Fruit fly (Drosophila melanogaster): ENCODE measurements around the gene sofe.

sofe gene

dm6 chrX:10877087-10877935 lies 20.1 kb upstream of the sofe start, which contains the start of gene CG1637 (continued):
- no peak for TF ChIP-seq Oli (tag; optimal IDR thresholded peaks at IDR 0.05)
- no peak for TF ChIP-seq unpg (GFP tag; optimal IDR thresholded peaks at IDR 0.05)
- TF ChIP-seq Dip2 (GFP tag; IDR thresholded peaks at IDR 0.05) = no peak
- TF ChIP-seq Max (GFP tag; optimal IDR thresholded peaks at IDR 0.05) = no peak
- TF ChIP-seq yki (optimal IDR thresholded peaks at IDR 0.05) = no peak
- no peak for TF ChIP-seq CG15011 (GFP tag; optimal IDR thresholded peaks at IDR 0.05)
- TF ChIP-seq CG7963 (GFP tag; IDR thresholded peaks at IDR 0.05; ENCODE audit: partially characterized antibody) = peak; percentile 32; the same call in 1 of the 3 replicates
- TF ChIP-seq CG30020 (tag; optimal IDR thresholded peaks at IDR 0.05) = no peak
- no peak for TF ChIP-seq Kr (GFP tag; optimal IDR thresholded peaks at IDR 0.05)
- TF ChIP-seq CG15514 (GFP tag; optimal IDR thresholded peaks at IDR 0.05) = peak; percentile 42
- no peak for TF ChIP-seq schlank (tag; optimal IDR thresholded peaks at IDR 0.05)
- no peak for TF ChIP-seq Meics (GFP tag; optimal IDR thresholded peaks at IDR 0.05)
- TF ChIP-seq Hr78 (GFP tag; optimal IDR thresholded peaks at IDR 0.05) = no peak
- no peak for TF ChIP-seq Stat92E (GFP tag; optimal IDR thresholded peaks at IDR 0.05)
- TF ChIP-seq Ssrp (tag; optimal IDR thresholded peaks at IDR 0.05) = no peak
- no peak for TF ChIP-seq CG15269 (tag; optimal IDR thresholded peaks at IDR 0.05)
- TF ChIP-seq lov (optimal IDR thresholded peaks at IDR 0.05) = no peak
- TF ChIP-seq lov (GFP tag; IDR thresholded peaks at IDR 0.05) = no peak
- TF ChIP-seq CG17912 (GFP tag; optimal IDR thresholded peaks at IDR 0.05) = no peak
- no peak for TF ChIP-seq CG1832 (GFP tag; optimal IDR thresholded peaks at IDR 0.05)
- TF ChIP-seq CG9817 (tag; optimal IDR thresholded peaks at IDR 0.05) = no peak
- TF ChIP-seq CG7928 (GFP tag; optimal IDR thresholded peaks at IDR 0.05) = no peak
- TF ChIP-seq CG3281 (GFP tag; optimal IDR thresholded peaks at IDR 0.05) = no peak
- TF ChIP-seq CG13123 (GFP tag; optimal IDR thresholded peaks at IDR 0.05) = no peak
- TF ChIP-seq Doc3 (GFP tag; IDR thresholded peaks at IDR 0.05; ENCODE audit: partially characterized antibody) = peak; percentile 32; the same call in 1 of the 3 replicates
- no peak for TF ChIP-seq Eip74EF (GFP tag; optimal IDR thresholded peaks at IDR 0.05)
- TF ChIP-seq CG11247 (GFP tag; IDR thresholded peaks at IDR 0.05) = no peak
- peak; percentile 82 for TF ChIP-seq gfzf (GFP tag; optimal IDR thresholded peaks at IDR 0.05)
- no peak for TF ChIP-seq Spps (tag; optimal IDR thresholded peaks at IDR 0.05)
- TF ChIP-seq D (optimal IDR thresholded peaks at IDR 0.05) = peak; percentile 52
- no peak for TF ChIP-seq D (GFP tag; optimal IDR thresholded peaks at IDR 0.05)
- no peak for TF ChIP-seq ac (GFP tag; optimal IDR thresholded peaks at IDR 0.05)
- peak; percentile 70 for TF ChIP-seq pzg (GFP tag; optimal IDR thresholded peaks at IDR 0.05)
- TF ChIP-seq Mrtf (GFP tag; IDR thresholded peaks at IDR 0.05) = no peak
- TF ChIP-seq CG17385 (GFP tag; optimal IDR thresholded peaks at IDR 0.05) = no peak
- no peak for TF ChIP-seq lmd (GFP tag; IDR thresholded peaks at IDR 0.05)
- TF ChIP-seq stwl (tag; optimal IDR thresholded peaks at IDR 0.05) = peak; percentile 28
- no peak for TF ChIP-seq onecut (GFP tag; IDR thresholded peaks at IDR 0.05)
- no peak for TF ChIP-seq B-H2 (GFP tag; optimal IDR thresholded peaks at IDR 0.05)
- no peak for TF ChIP-seq CrebB (tag; optimal IDR thresholded peaks at IDR 0.05)
- no peak for TF ChIP-seq Mad (GFP tag; optimal IDR thresholded peaks at IDR 0.05)
- no peak for TF ChIP-seq scrt (GFP tag; optimal IDR thresholded peaks at IDR 0.05)
- no peak for TF ChIP-seq Bteb2 (GFP tag; optimal IDR thresholded peaks at IDR 0.05)
- TF ChIP-seq Lim3 (GFP tag; IDR thresholded peaks at IDR 0.05) = no peak
- TF ChIP-seq tll (GFP tag; optimal IDR thresholded peaks at IDR 0.05) = no peak
- no peak for TF ChIP-seq CG15601 (tag; optimal IDR thresholded peaks at IDR 0.05)
- TF ChIP-seq Atf-2 (GFP tag; optimal IDR thresholded peaks at IDR 0.05) = no peak
- TF ChIP-seq MTF-1 (GFP tag; optimal IDR thresholded peaks at IDR 0.05; ENCODE audit: borderline replicate concordance) = no peak
